Fruit fly (Drosophila melanogaster): Measurements from ENCODE around the gene CG5860.

The CG5860 gene

dm6 chr3R:17400675-17401118, 8.7 kb upstream of the CG5860 start (continued):
- TF ChIP-seq dmrt99B (tag; optimal IDR thresholded peaks at IDR 0.05) (peak; percentile 78), CG10431 (GFP tag; optimal IDR thresholded peaks at IDR 0.05) (no peak), luna (GFP tag; optimal IDR thresholded peaks at IDR 0.05) (no peak), tna (GFP tag; IDR thresholded peaks at IDR 0.05; ENCODE audit: partially characterized antibody) (no peak), dysf (GFP tag; IDR thresholded peaks at IDR 0.05) (peak; percentile 55; the same call in 2 of the 3 replicates), CG2678 (tag; optimal IDR thresholded peaks at IDR 0.05) (peak; percentile 49), Fer1 (GFP tag; optimal IDR thresholded peaks at IDR 0.05) (peak; percentile 54), ase (GFP tag; IDR thresholded peaks at IDR 0.05) (no peak), CG15073 (GFP tag; optimal IDR thresholded peaks at IDR 0.05) (no peak), scrt (GFP tag; optimal IDR thresholded peaks at IDR 0.05) (peak; percentile 13), CG12071 (GFP tag; optimal IDR thresholded peaks at IDR 0.05) (peak; percentile 50), zfh1 (GFP tag; IDR thresholded peaks at IDR 0.05) (no peak), BEAF-32 (GFP tag; optimal IDR thresholded peaks at IDR 0.05) (no peak), CG4424 (GFP tag; optimal IDR thresholded peaks at IDR 0.05) (peak; percentile 56), Ets65A (GFP tag) (peak; percentile 92), pfk (GFP tag; optimal IDR thresholded peaks at IDR 0.05) (no peak), CG18764 (GFP tag; optimal IDR thresholded peaks at IDR 0.05) (peak; percentile 41), CG15479 (GFP tag; optimal IDR thresholded peaks at IDR 0.05) (no peak), cg (GFP tag; optimal IDR thresholded peaks at IDR 0.05) (no peak), CG15011 (GFP tag; optimal IDR thresholded peaks at IDR 0.05) (peak; percentile 22), CG1603 (tag; optimal IDR thresholded peaks at IDR 0.05) (peak; percentile 32), gsb (GFP tag; IDR thresholded peaks at IDR 0.05) (no peak), Jarid2 (GFP tag; optimal IDR thresholded peaks at IDR 0.05) (no peak), her (GFP tag; optimal IDR thresholded peaks at IDR 0.05) (no peak), CoRest (tag; optimal IDR thresholded peaks at IDR 0.05) (peak; percentile 3), Hr39 (optimal IDR thresholded peaks at IDR 0.05) (no peak), lov (optimal IDR thresholded peaks at IDR 0.05) (no peak), lov (GFP tag; IDR thresholded peaks at IDR 0.05) (no peak), CG4730 (GFP tag; IDR thresholded peaks at IDR 0.05) (no peak), Ptx1 (GFP tag; IDR thresholded peaks at IDR 0.05) (peak; percentile 43; the same call in 1 of the 2 replicates), bigmax (GFP tag; optimal IDR thresholded peaks at IDR 0.05) (no peak), sug (tag; optimal IDR thresholded peaks at IDR 0.05) (no peak), knrl (GFP tag; IDR thresholded peaks at IDR 0.05; ENCODE audit: partially characterized antibody) (no peak), zf30C (GFP tag; optimal IDR thresholded peaks at IDR 0.05) (peak; percentile 61), pum (GFP tag; optimal IDR thresholded peaks at IDR 0.05) (no peak), Aef1 (GFP tag; IDR thresholded peaks at IDR 0.05) (peak; percentile 25; the same call in 2 of the 3 replicates), ato (GFP tag; IDR thresholded peaks at IDR 0.05; ENCODE audit: partially characterized antibody) (no peak), CG4854 (GFP tag; optimal IDR thresholded peaks at IDR 0.05) (peak; percentile 34), Fer2 (tag; optimal IDR thresholded peaks at IDR 0.05) (no peak), az2 (GFP tag; optimal IDR thresholded peaks at IDR 0.05) (no peak), CG6175 (GFP tag; IDR thresholded peaks at IDR 0.05) (no peak), CG31441 (GFP tag; IDR thresholded peaks at IDR 0.05) (no peak), otp (GFP tag; IDR thresholded peaks at IDR 0.05) (no peak), CG6254 (GFP tag; optimal IDR thresholded peaks at IDR 0.05) (no peak), Eip74EF (GFP tag; optimal IDR thresholded peaks at IDR 0.05) (peak in 1 of 2 experiments; percentile 81), CG18011 (GFP tag; optimal IDR thresholded peaks at IDR 0.05) (no peak), CG13624 (GFP tag; optimal IDR thresholded peaks at IDR 0.05) (peak; percentile 31), CG11504 (tag; optimal IDR thresholded peaks at IDR 0.05) (peak; percentile 80), Deaf1 (tag; optimal IDR thresholded peaks at IDR 0.05) (peak; percentile 8), yki (optimal IDR thresholded peaks at IDR 0.05) (no peak), danr (GFP tag; IDR thresholded peaks at IDR 0.05) (peak; percentile 48; the same call in 1 of the 2 replicates)

Data from whole organism, embryonic.